Worm (Caenorhabditis elegans) whole organism, late embryonic: ENCODE results near the gene npp-24.
A peak's percentile ranks its signal among the peaks of the same experiment; 100 is the strongest.

Source experiments
- C38D4.7 ChIP-seq: fragments of 200-800 bp; sonication (Bioruptor generic); optimal IDR thresholded peaks from 2 replicates; lab custom pipeline; 2018; ENCODE audit warnings: mild to moderate bottlenecking, missing genetic modification characterization, moderate library complexity, missing compliant biosample characterization
- Y22D7AL.16 ChIP-seq: sonication (generic microtip); optimal IDR thresholded peaks from 2 replicates; lab custom pipeline; 2016; ENCODE audit warnings: missing genetic modification characterization, missing compliant biosample characterization
- ama-1 ChIP-seq: fragments of 150-350 bp; optimal IDR thresholded peaks from 2 replicates; lab custom pipeline; 2014
- ceh-14 ChIP-seq: sonication (generic microtip); optimal IDR thresholded peaks from 2 replicates; lab custom pipeline; 2016; ENCODE audit warnings: missing genotype, missing genetic modification characterization, missing compliant biosample characterization
- ceh-18 ChIP-seq: sonication (generic microtip); optimal IDR thresholded peaks from 2 replicates; lab custom pipeline; 2016; ENCODE audit warnings: missing genetic modification characterization, missing compliant biosample characterization
- ceh-19 ChIP-seq: fragments of 200-800 bp; sonication (Bioruptor generic); optimal IDR thresholded peaks from 2 replicates; lab custom pipeline; 2018; ENCODE audit warnings: mild to moderate bottlenecking, missing genetic modification characterization, missing compliant biosample characterization
- ceh-22 ChIP-seq: sonication (generic microtip); optimal IDR thresholded peaks from 2 replicates; lab custom pipeline; 2017; ENCODE audit warnings: missing biosample characterization, missing genetic modification characterization
- ceh-24 ChIP-seq: sonication (generic microtip); optimal IDR thresholded peaks from 2 replicates; lab custom pipeline; 2016; ENCODE audit warnings: mild to moderate bottlenecking, missing genetic modification characterization, missing compliant biosample characterization
- ceh-31 ChIP-seq: sonication (generic microtip); optimal IDR thresholded peaks from 2 replicates; lab custom pipeline; 2016; ENCODE audit warnings: missing genetic modification characterization, missing compliant biosample characterization
- ceh-45 ChIP-seq: fragments of 200-800 bp; sonication (Bioruptor generic); IDR thresholded peaks from 2 replicates; pipeline ENCODE4 v1.3.6; 2022; ENCODE audit warnings: missing genetic modification reagents, missing genetic modification characterization, missing compliant biosample characterization
- ceh-48 ChIP-seq: sonication (generic microtip); optimal IDR thresholded peaks from 2 replicates; lab custom pipeline; 2016; ENCODE audit warnings: missing genetic modification characterization, inconsistent platforms, missing compliant biosample characterization
- ceh-6 ChIP-seq: fragments of 200-800 bp; sonication (Bioruptor generic); optimal IDR thresholded peaks from 2 replicates; lab custom pipeline; 2018; ENCODE audit warnings: mild to moderate bottlenecking, missing genetic modification characterization, missing compliant biosample characterization
- ceh-9 ChIP-seq: sonication (generic microtip); optimal IDR thresholded peaks from 2 replicates; lab custom pipeline; 2016; ENCODE audit warnings: mild to moderate bottlenecking, missing genetic modification characterization, inconsistent platforms, missing compliant biosample characterization
- dmd-4 ChIP-seq: sonication (generic microtip); optimal IDR thresholded peaks from 2 replicates; lab custom pipeline; 2016; ENCODE audit warnings: borderline replicate concordance, missing genetic modification characterization, missing compliant biosample characterization
- dve-1 ChIP-seq: sonication (generic microtip); optimal IDR thresholded peaks from 2 replicates; lab custom pipeline; 2017; ENCODE audit warnings: antibody characterized with exemption, mild to moderate bottlenecking, missing genetic modification characterization, missing compliant biosample characterization
- elt-2 ChIP-seq: sonication (generic microtip); optimal IDR thresholded peaks from 2 replicates; lab custom pipeline; 2016; ENCODE audit warnings: missing genetic modification reagents, missing genetic modification characterization, missing compliant biosample characterization
- elt-4 ChIP-seq: sonication (generic microtip); optimal IDR thresholded peaks from 2 replicates; lab custom pipeline; 2016; ENCODE audit warnings: missing genetic modification characterization, missing compliant biosample characterization
- fax-1 ChIP-seq: sonication (generic microtip); optimal IDR thresholded peaks from 2 replicates; lab custom pipeline; 2016; ENCODE audit warnings: missing genotype, missing genetic modification characterization, missing compliant biosample characterization
- fkh-6 ChIP-seq: sonication (generic microtip); optimal IDR thresholded peaks from 2 replicates; lab custom pipeline; 2016; ENCODE audit warnings: missing genetic modification characterization, missing compliant biosample characterization
- gmeb-2 ChIP-seq: sonication (generic microtip); optimal IDR thresholded peaks from 2 replicates; lab custom pipeline; 2016; ENCODE audit warnings: missing genetic modification characterization, inconsistent platforms, missing compliant biosample characterization
- hlh-13 ChIP-seq: fragments of 200-800 bp; sonication (Bioruptor generic); optimal IDR thresholded peaks from 2 replicates; lab custom pipeline; 2018; ENCODE audit warnings: mild to moderate bottlenecking, missing genetic modification characterization, missing compliant biosample characterization
- hlh-30 ChIP-seq: sonication (generic microtip); optimal IDR thresholded peaks from 2 replicates; lab custom pipeline; 2017; ENCODE audit warnings: antibody characterized with exemption, missing genetic modification characterization, missing compliant biosample characterization; ENCODE audit not compliant: insufficient read depth
- hlh-6 ChIP-seq: sonication (generic microtip); optimal IDR thresholded peaks from 2 replicates; lab custom pipeline; 2016; ENCODE audit warnings: missing genotype, missing genetic modification characterization, missing compliant biosample characterization
- hlh-8 ChIP-seq: sonication (generic microtip); optimal IDR thresholded peaks from 2 replicates; lab custom pipeline; 2016; ENCODE audit warnings: missing genotype, missing genetic modification characterization, missing compliant biosample characterization
- lin-11 ChIP-seq: fragments of 200-800 bp; sonication (Bioruptor generic); optimal IDR thresholded peaks from 2 replicates; lab custom pipeline; 2018; ENCODE audit warnings: mild to moderate bottlenecking, missing genetic modification characterization, missing compliant biosample characterization
- nhr-11 ChIP-seq: fragments of 150-350 bp; optimal IDR thresholded peaks from 2 replicates; lab custom pipeline; 2014; ENCODE audit warnings: missing biosample characterization, missing genetic modification characterization
- odd-2 ChIP-seq: sonication (generic microtip); optimal IDR thresholded peaks from 2 replicates; lab custom pipeline; 2017; ENCODE audit warnings: antibody characterized with exemption, mild to moderate bottlenecking, missing genetic modification characterization, missing compliant biosample characterization
- pag-3 ChIP-seq: sonication (generic microtip); optimal IDR thresholded peaks from 2 replicates; lab custom pipeline; 2016; ENCODE audit warnings: missing compliant biosample characterization, missing genetic modification characterization, borderline replicate concordance
- pat-9 ChIP-seq: fragments of 200-800 bp; sonication (Bioruptor generic); optimal IDR thresholded peaks from 2 replicates; lab custom pipeline; 2018; ENCODE audit warnings: mild to moderate bottlenecking, missing genetic modification characterization, moderate library complexity, missing compliant biosample characterization
- pha-2 ChIP-seq: sonication (generic microtip); optimal IDR thresholded peaks from 2 replicates; lab custom pipeline; 2017; ENCODE audit warnings: mild to moderate bottlenecking, missing genetic modification characterization, missing compliant biosample characterization
- pqm-1 ChIP-seq: sonication (generic microtip); optimal IDR thresholded peaks from 2 replicates; lab custom pipeline; 2016; ENCODE audit warnings: missing genetic modification characterization, missing compliant biosample characterization
- pros-1 ChIP-seq: fragments of 150-350 bp; optimal IDR thresholded peaks from 2 replicates; lab custom pipeline; 2014; ENCODE audit warnings: missing biosample characterization, missing genetic modification reagents, missing genetic modification characterization
- rnt-1 ChIP-seq: sonication (generic microtip); optimal IDR thresholded peaks from 2 replicates; lab custom pipeline; 2016; ENCODE audit warnings: missing genetic modification characterization, missing compliant biosample characterization
- sox-2 ChIP-seq: fragments of 200-800 bp; sonication (Bioruptor generic); IDR thresholded peaks from 2 replicates; pipeline ENCODE4 v1.3.6; 2022; ENCODE audit warnings: missing genetic modification reagents, missing genetic modification characterization, missing compliant biosample characterization
- syd-9 ChIP-seq: sonication (generic microtip); optimal IDR thresholded peaks from 2 replicates; lab custom pipeline; 2016; ENCODE audit warnings: mild to moderate bottlenecking, missing genetic modification characterization, moderate library complexity, missing compliant biosample characterization
- tbx-7 ChIP-seq: sonication (generic microtip); optimal IDR thresholded peaks from 2 replicates; lab custom pipeline; 2016; ENCODE audit warnings: missing genotype, missing genetic modification characterization, missing compliant biosample characterization
- ttx-3 ChIP-seq: sonication (generic microtip); optimal IDR thresholded peaks from 2 replicates; lab custom pipeline; 2016; ENCODE audit warnings: missing genetic modification reagents, missing genetic modification characterization, missing compliant biosample characterization
- ztf-16 ChIP-seq: sonication (generic microtip); optimal IDR thresholded peaks from 2 replicates; lab custom pipeline; 2017; ENCODE audit warnings: missing genetic modification characterization, missing compliant biosample characterization

npp-24 gene

DNA sequence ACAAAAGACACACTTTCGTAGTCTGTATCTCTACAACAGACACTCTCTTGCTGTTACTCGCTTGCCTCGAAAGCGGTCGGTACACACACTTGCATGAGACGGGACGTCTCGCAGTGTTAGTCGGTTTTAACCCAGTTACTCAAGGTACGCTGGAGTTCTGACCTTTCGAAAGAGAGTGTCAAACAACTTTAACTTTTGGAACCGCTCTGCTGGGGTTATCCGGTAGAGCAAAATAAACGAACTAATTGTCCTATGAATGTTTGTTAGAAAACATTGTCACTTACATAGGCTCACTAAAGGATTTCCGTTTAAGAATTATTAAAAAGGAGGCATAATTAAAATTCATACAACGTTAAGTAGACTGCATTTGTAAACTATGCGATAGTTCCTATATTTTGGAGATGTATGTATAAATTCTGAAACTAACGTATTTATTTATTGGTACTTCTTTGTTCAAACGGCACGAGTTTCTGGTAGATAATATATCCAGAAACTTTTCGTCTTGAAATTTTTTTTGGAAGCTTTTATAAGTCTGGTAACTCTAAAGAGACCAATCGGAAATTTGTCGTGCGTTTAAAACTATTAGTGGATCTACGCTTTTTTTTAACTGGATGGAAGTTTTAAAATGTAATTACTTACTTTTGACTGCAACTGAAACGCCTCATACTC is 37.9 kb downstream of the npp-24 start (continued):
- TF ChIP-seq lin-11 (tag; lab: Kevin White, UChicago) (peak; percentile 68), ceh-48 (tag; lab: Kevin White, UChicago) (peak; percentile 18), pqm-1 (tag; lab: Kevin White, UChicago) (peak; percentile 77), ttx-3 (tag; lab: Kevin White, UChicago) (peak; percentile 66), dmd-4 (tag; lab: Kevin White, UChicago) (no peak), pag-3 (no peak), gmeb-2 (tag; lab: Kevin White, UChicago) (peak; percentile 56), pat-9 (tag; lab: Kevin White, UChicago) (peak; percentile 79), C38D4.7 (GFP tag; lab: Kevin White, UChicago) (peak; percentile 70), pha-2 (tag; lab: Kevin White, UChicago) (peak; percentile 80), elt-2 (tag; lab: Kevin White, UChicago) (peak; percentile 97), elt-4 (tag; lab: Kevin White, UChicago) (no peak), hlh-6 (tag; lab: Kevin White, UChicago) (peak; percentile 48), sox-2 (GFP tag; lab: Robert Waterston, UW) (peak; percentile 57), ceh-24 (tag; lab: Kevin White, UChicago) (peak; percentile 23), dve-1 (peak; percentile 93), ztf-16 (tag; lab: Kevin White, UChicago) (peak; percentile 77)

DNA sequence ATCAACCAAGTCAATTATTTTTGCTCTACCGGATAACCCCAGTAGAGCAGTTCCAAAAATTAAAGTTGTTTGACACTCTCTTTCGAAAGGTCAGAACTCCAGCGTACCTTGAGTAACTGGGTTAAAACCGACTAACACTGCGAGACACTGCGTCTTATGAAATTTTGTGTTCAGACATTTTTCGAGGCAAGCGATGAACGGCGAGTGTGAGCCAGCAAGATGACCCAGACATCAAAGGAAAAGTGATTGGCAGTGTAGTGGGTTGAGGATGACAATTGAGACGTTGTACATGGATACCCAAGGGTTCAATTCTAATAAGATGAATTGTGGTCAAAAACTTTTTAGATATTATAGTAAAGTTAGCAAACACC is 38.5 kb downstream of the npp-24 start:
- TF ChIP-seq ceh-45 (GFP tag; lab: Robert Waterston, UW) (no peak), rnt-1 (tag; lab: Kevin White, UChicago) (no peak), fkh-6 (tag; lab: Kevin White, UChicago) (no peak), Y22D7AL.16 (tag; lab: Kevin White, UChicago) (no peak), odd-2 (tag; lab: Kevin White, UChicago) (no peak), nhr-11 (tag; lab: Kevin White, UChicago) (no peak), ceh-6 (no peak), syd-9 (tag; lab: Kevin White, UChicago) (no peak), pag-3 (no peak), ama-1 (lab: Kevin White, UChicago) (no peak), ceh-22 (tag; lab: Kevin White, UChicago) (no peak), ceh-14 (no peak), dmd-4 (tag; lab: Kevin White, UChicago) (no peak), hlh-13 (GFP tag; lab: Kevin White, UChicago) (no peak), ceh-19 (GFP tag; lab: Kevin White, UChicago) (no peak)

DNA sequence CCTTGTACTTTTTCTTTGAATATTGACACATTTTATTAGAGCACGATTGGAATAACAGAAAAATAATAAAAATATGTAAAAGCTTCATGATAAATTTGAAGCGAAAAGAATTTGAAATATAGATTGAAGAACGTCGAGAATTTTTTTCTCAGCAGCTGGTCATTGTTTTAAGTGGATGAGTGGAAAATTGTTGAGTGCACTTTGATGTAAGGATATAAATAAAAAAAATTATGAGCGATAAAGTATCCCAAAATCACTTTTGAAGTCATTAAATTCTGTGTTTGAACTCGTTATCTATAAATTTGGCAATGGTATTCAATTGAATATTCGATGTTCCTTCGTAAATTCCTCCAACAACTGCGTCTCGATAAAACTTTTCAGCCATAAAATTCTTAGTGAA is 39.1 kb downstream of the npp-24 start, which contains the start of gene ins-13:
Gene ins-13 (minus strand): TSS at position 101 of the 400 bp plus-strand sequence.
- no peak for TF ChIP-seq hlh-6 (tag; lab: Kevin White, UChicago)
- TF ChIP-seq ceh-14, result no peak
- no peak for TF ChIP-seq hlh-8 (tag; lab: Kevin White, UChicago)
- TF ChIP-seq tbx-7, result no peak
- no peak for TF ChIP-seq pros-1

DNA sequence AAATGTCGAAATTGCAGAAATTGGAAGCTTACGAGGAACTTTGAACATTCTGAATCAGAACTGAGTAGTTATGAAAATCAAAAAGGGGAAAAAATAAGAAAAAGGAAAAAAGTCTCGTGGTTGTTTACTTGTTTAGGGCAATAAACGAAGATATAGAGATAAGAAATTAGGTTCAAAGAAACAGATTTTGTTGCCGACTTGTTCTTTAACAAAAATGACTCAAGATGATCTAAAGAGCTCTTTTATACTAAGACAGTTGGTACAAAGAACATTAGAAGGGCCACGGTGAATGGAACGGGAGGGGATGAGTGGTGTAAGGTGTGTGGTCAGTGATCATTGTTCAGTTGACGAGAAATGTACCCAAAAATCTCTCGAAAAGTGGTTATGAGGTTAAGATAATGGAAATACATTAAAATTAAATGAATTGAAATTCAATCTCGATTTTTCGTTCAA is 41.8 kb downstream of the npp-24 start, which contains the start of gene acdh-2:
Gene acdh-2 (minus strand): TSS at position 51 of the 453 bp plus-strand sequence.
- TF ChIP-seq ceh-31 (tag; lab: Kevin White, UChicago) (no peak), ceh-9 (tag; lab: Kevin White, UChicago) (no peak), ceh-19 (GFP tag; lab: Kevin White, UChicago) (no peak), hlh-6 (tag; lab: Kevin White, UChicago) (no peak), ceh-14 (no peak), ceh-24 (tag; lab: Kevin White, UChicago) (no peak), ttx-3 (tag; lab: Kevin White, UChicago) (no peak), hlh-30 (tag; lab: Kevin White, UChicago) (no peak), lin-11 (tag; lab: Kevin White, UChicago) (no peak), ceh-18 (no peak), fax-1 (no peak)
